Fruit fly (Drosophila melanogaster) whole organism, embryonic: ENCODE data around the gene CG43345.

ENCODE experiments used
- CG10366 ChIP-seq: fragments of 200-800 bp; sonication (Bioruptor generic); IDR thresholded peaks from 2 replicates; pipeline ENCODE4 v1.3.6; 2022; ENCODE audit warnings: missing biosample characterization, missing genetic modification characterization
- CG11093 ChIP-seq: fragments of 200-800 bp; sonication (Bioruptor generic); IDR thresholded peaks from 3 replicates; pipeline ENCODE4 v1.3.6; 2022; ENCODE audit warnings: missing biosample characterization, missing genetic modification characterization
- CG11398 ChIP-seq: fragments of 200-800 bp; sonication (Bioruptor generic); optimal IDR thresholded peaks from 2 replicates; lab custom pipeline; 2016; ENCODE audit warnings: missing biosample characterization, missing genetic modification characterization
- CG12659 ChIP-seq: fragments of 200-800 bp; sonication (Bioruptor generic); optimal IDR thresholded peaks from 3 replicates; lab custom pipeline; 2017; ENCODE audit warnings: mild to moderate bottlenecking, missing biosample characterization, missing genetic modification reagents, missing genetic modification characterization
- CG13775 ChIP-seq: fragments of 200-800 bp; sonication (Bioruptor generic); optimal IDR thresholded peaks from 3 replicates; lab custom pipeline; 2017; ENCODE audit warnings: missing biosample characterization, mild to moderate bottlenecking, missing genetic modification characterization
- CG14667 ChIP-seq: fragments of 200-800 bp; sonication (Bioruptor generic); IDR thresholded peaks from 2 replicates; pipeline ENCODE4 v1.3.6; 2022; ENCODE audit warnings: missing biosample characterization, missing genetic modification characterization
- CG18011 ChIP-seq: fragments of 200-800 bp; sonication (Bioruptor generic); optimal IDR thresholded peaks from 2 replicates; lab custom pipeline; 2017; ENCODE audit warnings: missing biosample characterization, missing genetic modification characterization, mild to moderate bottlenecking, moderate library complexity, missing genotype
- CG18262 ChIP-seq: fragments of 200-800 bp; optimal IDR thresholded peaks from 3 replicates; lab custom pipeline; 2019; ENCODE audit warnings: missing biosample characterization, mild to moderate bottlenecking, missing genetic modification characterization, moderate library complexity
- CG1832 ChIP-seq: fragments of 200-800 bp; sonication (Bioruptor generic); optimal IDR thresholded peaks from 2 replicates; lab custom pipeline; 2017; ENCODE audit warnings: missing biosample characterization, mild to moderate bottlenecking, missing genetic modification characterization, inconsistent platforms
- CG18599 ChIP-seq: fragments of 200-800 bp; sonication (Bioruptor generic); optimal IDR thresholded peaks from 3 replicates; lab custom pipeline; 2017; ENCODE audit warnings: missing biosample characterization, missing genetic modification characterization, mild to moderate bottlenecking, moderate library complexity, missing genetic modification reagents
- CG2199 ChIP-seq: fragments of 200-800 bp; sonication (Bioruptor generic); IDR thresholded peaks from 3 replicates; pipeline ENCODE4 v1.3.6; 2022; ENCODE audit warnings: missing biosample characterization, missing genetic modification characterization
- CG2889 ChIP-seq: fragments of 200-800 bp; sonication (Bioruptor generic); IDR thresholded peaks from 3 replicates; pipeline ENCODE4 v1.3.6; 2022; ENCODE audit warnings: missing biosample characterization, missing genetic modification characterization
- CG30431 ChIP-seq: fragments of 200-800 bp; sonication (Bioruptor generic); optimal IDR thresholded peaks from 2 replicates; lab custom pipeline; 2017; ENCODE audit warnings: missing biosample characterization, missing genetic modification characterization
- CG3163 ChIP-seq: fragments of 200-800 bp; sonication (Bioruptor generic); optimal IDR thresholded peaks from 3 replicates; lab custom pipeline; 2016; ENCODE audit warnings: missing biosample characterization, missing genetic modification characterization
- CG32532 ChIP-seq: fragments of 200-800 bp; sonication (Bioruptor generic); IDR thresholded peaks from 2 replicates; pipeline ENCODE4 v1.3.6; 2022; ENCODE audit warnings: missing biosample characterization, missing genetic modification characterization
- CG3995 ChIP-seq: fragments of 200-800 bp; sonication (Bioruptor generic); optimal IDR thresholded peaks from 3 replicates; lab custom pipeline; 2016; ENCODE audit warnings: missing biosample characterization, missing genetic modification characterization
- CG43689 ChIP-seq: fragments of 200-800 bp; sonication (Bioruptor generic); IDR thresholded peaks from 2 replicates; pipeline ENCODE4 v1.3.6; 2022; ENCODE audit warnings: missing biosample characterization, missing genetic modification characterization
- CG5180 ChIP-seq: fragments of 200-800 bp; sonication (Bioruptor generic); optimal IDR thresholded peaks from 3 replicates; lab custom pipeline; 2017; ENCODE audit warnings: missing biosample characterization, missing genetic modification characterization, mild to moderate bottlenecking, moderate library complexity, missing genetic modification reagents
- CG5245 ChIP-seq: fragments of 200-800 bp; sonication (Bioruptor generic); optimal IDR thresholded peaks from 3 replicates; lab custom pipeline; 2016; ENCODE audit warnings: missing biosample characterization, missing genetic modification characterization
- CG6272 ChIP-seq: fragments of 200-800 bp; sonication (Bioruptor generic); IDR thresholded peaks from 2 replicates; pipeline ENCODE4 v1.3.6; 2022; ENCODE audit warnings: missing biosample characterization, missing genetic modification characterization
- CG6791 ChIP-seq: fragments of 200-800 bp; sonication (Bioruptor generic); IDR thresholded peaks from 3 replicates; pipeline ENCODE4 v1.3.6; 2022; ENCODE audit warnings: missing biosample characterization, missing genetic modification characterization; ENCODE audit not compliant: partially characterized antibody
- CG8944 ChIP-seq: fragments of 200-800 bp; sonication (Bioruptor generic); optimal IDR thresholded peaks from 3 replicates; lab custom pipeline; 2016; ENCODE audit warnings: missing biosample characterization, missing genetic modification characterization
- D ChIP-seq, 2 experiments: fragments of 200-800 bp in 1 of 2; fragments of >200 bp in 1 of 2; sonication (Bioruptor generic) in 1 of 2; optimal IDR thresholded peaks; 2 replicates in 1 of 2; 3 replicates in 1 of 2; lab custom pipeline; 2017; ENCODE audit warnings: mild to moderate bottlenecking in 1 of 2, missing biosample characterization in 1 of 2, missing genetic modification characterization in 1 of 2, missing genetic modification reagents in 1 of 2
- Dbx ChIP-seq: fragments of 200-800 bp; sonication (Bioruptor generic); IDR thresholded peaks from 3 replicates; pipeline ENCODE4 v1.3.6; 2022; ENCODE audit warnings: missing biosample characterization, missing genetic modification characterization
- GATAe ChIP-seq: fragments of 200-800 bp; sonication (Bioruptor generic); conservative IDR thresholded peaks from 2 replicates; pipeline ENCODE4 v1.3.6; 2022; ENCODE audit warnings: missing biosample characterization, missing genetic modification characterization
- Neu2 ChIP-seq: fragments of 200-800 bp; sonication (Bioruptor generic); optimal IDR thresholded peaks from 3 replicates; lab custom pipeline; 2016; ENCODE audit warnings: missing biosample characterization, missing genetic modification characterization, borderline replicate concordance
- Ptx1 ChIP-seq: fragments of 200-800 bp; sonication (Bioruptor generic); IDR thresholded peaks from 2 replicates; pipeline ENCODE4 v1.3.6; 2022; ENCODE audit warnings: missing biosample characterization, missing genetic modification characterization
- Rfx ChIP-seq: fragments of 200-800 bp; sonication (Bioruptor generic); IDR thresholded peaks from 2 replicates; pipeline ENCODE4 v1.3.6; 2022; ENCODE audit warnings: missing biosample characterization, missing genetic modification characterization
- Taf1 ChIP-seq: fragments of 200-800 bp; sonication (Bioruptor generic); IDR thresholded peaks from 2 replicates; pipeline ENCODE4 v1.3.6; 2022; ENCODE audit warnings: missing biosample characterization, missing genetic modification characterization
- ap ChIP-seq: fragments of 200-800 bp; sonication (Bioruptor generic); IDR thresholded peaks from 2 replicates; pipeline ENCODE4 v1.3.6; 2022; ENCODE audit warnings: missing biosample characterization, missing genetic modification characterization
- croc ChIP-seq: fragments of 200-800 bp; sonication (Bioruptor generic); conservative IDR thresholded peaks from 3 replicates; pipeline ENCODE4 v1.3.6; 2022; ENCODE audit warnings: missing biosample characterization, missing genetic modification characterization
- dan ChIP-seq: fragments of 200-800 bp; sonication (Bioruptor generic); IDR thresholded peaks from 2 replicates; pipeline ENCODE4 v1.3.6; 2022; ENCODE audit warnings: missing biosample characterization, missing genetic modification characterization
- dysf ChIP-seq: fragments of 200-800 bp; sonication (Bioruptor generic); IDR thresholded peaks from 3 replicates; pipeline ENCODE4 v1.3.6; 2022; ENCODE audit warnings: missing biosample characterization, missing genetic modification characterization
- exex ChIP-seq: fragments of 200-800 bp; sonication (Bioruptor generic); optimal IDR thresholded peaks from 4 replicates; lab custom pipeline; 2018; ENCODE audit warnings: missing biosample characterization, mild to moderate bottlenecking, missing genetic modification characterization, moderate library complexity
- lab ChIP-seq: fragments of 200-800 bp; sonication (Bioruptor generic); optimal IDR thresholded peaks from 3 replicates; lab custom pipeline; 2017; ENCODE audit warnings: missing biosample characterization, missing genetic modification characterization, mild to moderate bottlenecking, moderate library complexity, missing genetic modification reagents
- lbe ChIP-seq: fragments of 200-800 bp; sonication (Bioruptor generic); optimal IDR thresholded peaks from 2 replicates; lab custom pipeline; 2016; ENCODE audit warnings: missing biosample characterization, mild to moderate bottlenecking, missing genetic modification characterization
- lov ChIP-seq, 2 experiments: fragments of 200-800 bp in 1 of 2; fragments of >200 bp in 1 of 2; sonication (Bioruptor generic) in 1 of 2; IDR thresholded peaks in 1 of 2; optimal IDR thresholded peaks in 1 of 2; 2 replicates in 1 of 2; 3 replicates in 1 of 2; pipeline versions ENCODE4 v1.3.6 to Lab custom; 2017 to 2022; ENCODE audit warnings: missing biosample characterization in 1 of 2, missing genetic modification characterization in 1 of 2
- mirr ChIP-seq: fragments of 200-800 bp; sonication (Bioruptor generic); optimal IDR thresholded peaks from 3 replicates; lab custom pipeline; 2018; ENCODE audit warnings: missing biosample characterization, mild to moderate bottlenecking, missing genetic modification characterization
- onecut ChIP-seq: fragments of 200-800 bp; sonication (Bioruptor generic); IDR thresholded peaks from 2 replicates; pipeline ENCODE4 v1.3.6; 2022; ENCODE audit warnings: missing biosample characterization, missing genetic modification characterization
- row ChIP-seq: fragments of 200-800 bp; sonication (Bioruptor generic); IDR thresholded peaks from 3 replicates; pipeline ENCODE4 v1.3.6; 2022; ENCODE audit warnings: missing biosample characterization, missing genetic modification characterization
- scrt ChIP-seq: fragments of 200-800 bp; sonication (Bioruptor generic); optimal IDR thresholded peaks from 2 replicates; lab custom pipeline; 2018; ENCODE audit warnings: missing biosample characterization, mild to moderate bottlenecking, missing genetic modification characterization, moderate library complexity
- sens ChIP-seq: fragments of 200-800 bp; sonication (Bioruptor generic); peaks from one replicate; lab custom pipeline; 2016; ENCODE audit warnings: missing biosample characterization, missing genetic modification characterization
- slou ChIP-seq: fragments of 200-800 bp; sonication (Bioruptor generic); optimal IDR thresholded peaks from 3 replicates; lab custom pipeline; 2016; ENCODE audit warnings: missing biosample characterization, missing genetic modification characterization
- sqz ChIP-seq: fragments of 200-800 bp; sonication (Bioruptor generic); optimal IDR thresholded peaks from 3 replicates; lab custom pipeline; 2018; ENCODE audit warnings: missing biosample characterization, mild to moderate bottlenecking, missing genetic modification characterization
- tio ChIP-seq: fragments of 200-800 bp; sonication (Bioruptor generic); optimal IDR thresholded peaks from 2 replicates; lab custom pipeline; 2017; ENCODE audit warnings: missing biosample characterization, missing genetic modification characterization, inconsistent platforms
- tll ChIP-seq, 2 experiments: fragments of 200-800 bp in 1 of 2; fragments of >200 bp in 1 of 2; sonication (Bioruptor generic) in 1 of 2; optimal IDR thresholded peaks; 2 replicates each; lab custom pipeline; 2017 to 2019; ENCODE audit warnings: missing biosample characterization in 2 of 2, missing genetic modification characterization in 2 of 2, mild to moderate bottlenecking in 1 of 2, moderate library complexity in 1 of 2
- tx ChIP-seq: fragments of 200-800 bp; sonication (Bioruptor generic); optimal IDR thresholded peaks from 2 replicates; lab custom pipeline; 2016; ENCODE audit warnings: missing biosample characterization, missing genetic modification characterization
- zfh1 ChIP-seq: fragments of 200-800 bp; sonication (Bioruptor generic); IDR thresholded peaks from 3 replicates; pipeline ENCODE4 v1.3.6; 2022; ENCODE audit warnings: missing biosample characterization, missing genetic modification characterization

CG43345 gene

dm6 chr2L:21195331-21195730, 26.9 kb upstream of the CG43345 start (continued):
- TF ChIP-seq CG6272 (GFP tag; lab: Robert Waterston, UW) (no peak), Neu2 (no peak), lbe (GFP tag; lab: Kevin White, UChicago) (no peak)

dm6 chr2L:21189273-21189781, 20.9 kb upstream of the CG43345 start:
- TF ChIP-seq GATAe (GFP tag; lab: Robert Waterston, UW) (no peak), croc (no peak), tll (GFP tag; optimal IDR thresholded peaks at IDR 0.05; lab: Kevin White, UChicago) (no peak), zfh1 (GFP tag; lab: Robert Waterston, UW) (no peak), scrt (GFP tag; lab: Kevin White, UChicago) (no peak), tx (no peak), lab (GFP tag; lab: Kevin White, UChicago) (peak; percentile 16), dan (GFP tag; lab: Robert Waterston, UW) (no peak), sens (peak; percentile 58), CG30431 (GFP tag; lab: Kevin White, UChicago) (no peak), D (optimal IDR thresholded peaks at IDR 0.05; lab: Kevin White, UChicago) (no peak), D (GFP tag; optimal IDR thresholded peaks at IDR 0.05; lab: Kevin White, UChicago) (no peak), CG3163 (GFP tag; lab: Kevin White, UChicago) (no peak), Dbx (GFP tag; lab: Robert Waterston, UW) (no peak), CG18262 (tag; lab: Kevin White, UChicago) (no peak), CG6791 (GFP tag; lab: Robert Waterston, UW) (no peak), lov (optimal IDR thresholded peaks at IDR 0.05; lab: Kevin White, UChicago) (no peak), lov (GFP tag; IDR thresholded peaks at IDR 0.05; lab: Robert Waterston, UW) (0 out of 3 replicates have a peak, but pooled peaks have one; percentile 15), exex (tag; lab: Kevin White, UChicago) (peak; percentile 76), onecut (GFP tag; lab: Robert Waterston, UW) (peak; percentile 59), ap (GFP tag; lab: Robert Waterston, UW) (no peak), mirr (GFP tag; lab: Kevin White, UChicago) (peak; percentile 91)

dm6 chr2L:21187753-21188152, 19.4 kb upstream of the CG43345 start:
- TF ChIP-seq Taf1 (GFP tag; lab: Robert Waterston, UW) (no peak), CG5245 (GFP tag; lab: Kevin White, UChicago) (no peak), slou (GFP tag; lab: Kevin White, UChicago) (no peak), Rfx (GFP tag; lab: Robert Waterston, UW) (0 out of 2 replicates have a peak, but pooled peaks have one; percentile 24), CG1832 (no peak), row (GFP tag; lab: Robert Waterston, UW) (peak; percentile 27; the same call in 1 of the 3 replicates), CG32532 (GFP tag; lab: Robert Waterston, UW) (0 out of 2 replicates have a peak, but pooled peaks have one; percentile 14), CG13775 (GFP tag; lab: Kevin White, UChicago) (no peak), CG2199 (GFP tag; lab: Robert Waterston, UW) (no peak), CG11398 (GFP tag; lab: Kevin White, UChicago) (no peak), CG8944 (GFP tag; lab: Kevin White, UChicago) (no peak), CG14667 (GFP tag; lab: Robert Waterston, UW) (no peak), CG10366 (GFP tag; lab: Robert Waterston, UW) (no peak), CG3995 (no peak), CG18011 (GFP tag; lab: Kevin White, UChicago) (no peak), CG2889 (no peak), CG43689 (GFP tag; lab: Robert Waterston, UW) (no peak), CG5180 (no peak), tio (GFP tag; lab: Kevin White, UChicago) (no peak), dysf (GFP tag; lab: Robert Waterston, UW) (peak; percentile 25; the same call in 1 of the 3 replicates), sqz (GFP tag; lab: Kevin White, UChicago) (no peak), Ptx1 (peak; percentile 31; the same call in 1 of the 2 replicates), CG18599 (GFP tag; lab: Kevin White, UChicago) (peak; percentile 1), CG11093 (GFP tag; lab: Robert Waterston, UW) (no peak), CG12659 (no peak)
